Worm (Caenorhabditis elegans) whole organism, early embryonic: ENCODE results near the gene hlh-13.

Source experiments
- B0310.2 ChIP-seq: sonication (generic microtip); optimal IDR thresholded peaks from 2 replicates; lab custom pipeline; 2016; ENCODE audit warnings: mild to moderate bottlenecking, missing genetic modification characterization, missing compliant biosample characterization
- ama-1 ChIP-seq: fragments of 150-350 bp; optimal IDR thresholded peaks from 2 replicates; lab custom pipeline; 2014
- ceh-13 ChIP-seq: fragments of 200-800 bp; sonication (Bioruptor generic); optimal IDR thresholded peaks from 2 replicates; lab custom pipeline; 2018; ENCODE audit warnings: mild to moderate bottlenecking, missing genetic modification characterization, missing compliant biosample characterization
- ceh-36 ChIP-seq: sonication (generic microtip); optimal IDR thresholded peaks from 2 replicates; lab custom pipeline; 2016; ENCODE audit warnings: missing genetic modification characterization, inconsistent platforms, missing compliant biosample characterization
- ets-7 ChIP-seq: sonication (generic microtip); optimal IDR thresholded peaks from 2 replicates; lab custom pipeline; 2016; ENCODE audit warnings: missing genotype, missing genetic modification characterization, missing compliant biosample characterization
- flt-1 ChIP-seq: fragments of 200-800 bp; sonication (Bioruptor generic); IDR thresholded peaks from 2 replicates; pipeline ENCODE4 v1.3.6; 2022; ENCODE audit warnings: missing genetic modification characterization, missing compliant biosample characterization
- hnd-1 ChIP-seq: sonication (generic microtip); optimal IDR thresholded peaks from 2 replicates; lab custom pipeline; 2016; ENCODE audit warnings: missing genetic modification characterization, missing compliant biosample characterization
- pes-1 ChIP-seq: fragments of 200-800 bp; sonication (Bioruptor generic); IDR thresholded peaks from 2 replicates; pipeline ENCODE4 v1.3.6; 2022; ENCODE audit warnings: missing genetic modification reagents, missing genetic modification characterization, missing compliant biosample characterization
- sea-1 ChIP-seq: fragments of 200-800 bp; sonication (Bioruptor generic); conservative IDR thresholded peaks from 2 replicates; pipeline ENCODE4 v1.3.6; 2022; ENCODE audit warnings: missing genetic modification characterization, missing compliant biosample characterization

- TF ChIP-seq ama-1 (lab: Kevin White, UChicago): no peak
- TF ChIP-seq B0310.2 (tag; lab: Kevin White, UChicago): no peak
- TF ChIP-seq flt-1: no peak
- TF ChIP-seq ceh-13 (GFP tag; lab: Kevin White, UChicago): no peak
- no peak for TF ChIP-seq ets-7 (tag; lab: Kevin White, UChicago)
- TF ChIP-seq hnd-1 (tag; lab: Kevin White, UChicago): no peak
- no peak for TF ChIP-seq sea-1
- TF ChIP-seq pes-1 (GFP tag; lab: Robert Waterston, UW): no peak
- TF ChIP-seq ceh-36 (tag; lab: Kevin White, UChicago): no peak
Observed at ce11 chrX:4248949-4249348, at the start of gene hlh-13.
